Worm (Caenorhabditis elegans) whole organism, L4 larva: Measurements from ENCODE around the gene T26C11.8.
A peak's percentile ranks its signal among the peaks of the same experiment; 100 is the strongest.

Experiments
- D1046.2 ChIP-seq: fragments of 200-800 bp; sonication (Bioruptor generic); IDR thresholded peaks from 2 replicates; pipeline ENCODE4 v1.3.6; 2022; ENCODE audit warnings: missing genetic modification characterization, missing compliant biosample characterization
- F37D6.2 ChIP-seq: sonication (generic microtip); optimal IDR thresholded peaks from 2 replicates; lab custom pipeline; 2016; ENCODE audit warnings: mild to moderate bottlenecking, missing genetic modification characterization, missing compliant biosample characterization
- F44E2.7 ChIP-seq: fragments of 200-800 bp; sonication (Bioruptor generic); IDR thresholded peaks from 2 replicates; pipeline ENCODE4 v2.1.2; 2022; ENCODE audit warnings: missing genetic modification characterization, missing compliant biosample characterization
- R02D3.7 ChIP-seq: fragments of 150-350 bp; sonication (generic microtip); optimal IDR thresholded peaks from 3 replicates; lab custom pipeline; 2014; ENCODE audit warnings: missing biosample characterization, missing genetic modification characterization
- T20F7.1 ChIP-seq: fragments of 200-800 bp; sonication (Bioruptor generic); optimal IDR thresholded peaks from 2 replicates; lab custom pipeline; 2018; ENCODE audit warnings: mild to moderate bottlenecking, missing genetic modification characterization, missing compliant biosample characterization
- Y105C5A.15 ChIP-seq: fragments of 200-800 bp; sonication (Bioruptor generic); IDR thresholded peaks from 2 replicates; pipeline ENCODE4 v1.3.6; 2022; ENCODE audit warnings: missing genetic modification characterization, missing compliant biosample characterization
- Y75B8A.6 ChIP-seq: fragments of 200-800 bp; sonication (Bioruptor generic); IDR thresholded peaks from 2 replicates; pipeline ENCODE4 v1.3.6; 2022; ENCODE audit warnings: missing genetic modification reagents, missing genetic modification characterization, missing compliant biosample characterization
- ZK337.2 ChIP-seq: fragments of 200-800 bp; sonication (Bioruptor generic); IDR thresholded peaks from 2 replicates; pipeline ENCODE4 v1.3.6; 2022; ENCODE audit warnings: missing genetic modification reagents, missing genetic modification characterization, missing compliant biosample characterization
- aly-2 ChIP-seq: sonication (generic microtip); optimal IDR thresholded peaks from 2 replicates; lab custom pipeline; 2018; ENCODE audit warnings: missing biosample characterization, missing genetic modification characterization
- arid-1 ChIP-seq: fragments of 200-800 bp; sonication (Bioruptor generic); conservative IDR thresholded peaks from 2 replicates; pipeline ENCODE4 v1.3.6; 2022; ENCODE audit warnings: missing genetic modification reagents, missing genetic modification characterization, missing compliant biosample characterization
- ceh-44 ChIP-seq: fragments of 200-800 bp; sonication (Bioruptor generic); IDR thresholded peaks from 2 replicates; pipeline ENCODE4 v1.3.6; 2022; ENCODE audit warnings: missing genetic modification reagents, missing genetic modification characterization, missing compliant biosample characterization
- ceh-82 ChIP-seq: sonication (generic microtip); optimal IDR thresholded peaks from 2 replicates; lab custom pipeline; 2017; ENCODE audit warnings: missing biosample characterization, missing genetic modification characterization
- ces-1 ChIP-seq: fragments of 150-350 bp; sonication (generic microtip); optimal IDR thresholded peaks from 4 replicates; lab custom pipeline; 2014; ENCODE audit warnings: missing biosample characterization, missing genetic modification reagents, missing genetic modification characterization
- daf-12 ChIP-seq: fragments of 150-350 bp; optimal IDR thresholded peaks from 2 replicates; lab custom pipeline; 2014; ENCODE audit warnings: missing biosample characterization, missing genetic modification reagents, missing genetic modification characterization
- daf-16 ChIP-seq, 3 experiments: sonication (generic microtip); optimal IDR thresholded peaks; 2 replicates each; lab custom pipeline; 2016 to 2017; ENCODE audit warnings: missing genetic modification characterization in 3 of 3, missing genetic modification reagents in 3 of 3, mild to moderate bottlenecking in 2 of 3, missing compliant biosample characterization in 2 of 3, missing biosample characterization in 1 of 3, moderate library complexity in 1 of 3
- daf-8 ChIP-seq: fragments of 200-800 bp; sonication (Bioruptor generic); IDR thresholded peaks from 2 replicates; pipeline ENCODE4 v1.3.6; 2022; ENCODE audit warnings: missing genetic modification characterization, missing compliant biosample characterization
- dmd-6 ChIP-seq: fragments of 200-800 bp; sonication (Bioruptor generic); IDR thresholded peaks from 2 replicates; pipeline ENCODE4 v1.3.6; 2022; ENCODE audit warnings: missing genetic modification reagents, missing genetic modification characterization, missing compliant biosample characterization
- dmd-9 ChIP-seq: fragments of 200-800 bp; sonication (Bioruptor generic); IDR thresholded peaks from 2 replicates; pipeline ENCODE4 v1.3.6; 2022; ENCODE audit warnings: missing genetic modification reagents, missing genetic modification characterization, missing compliant biosample characterization
- dve-1 ChIP-seq: sonication (generic microtip); optimal IDR thresholded peaks from 2 replicates; lab custom pipeline; 2017; ENCODE audit warnings: antibody characterized with exemption, mild to moderate bottlenecking, missing genetic modification characterization, missing compliant biosample characterization; ENCODE audit not compliant: insufficient read depth
- egl-43 ChIP-seq: fragments of 200-800 bp; sonication (Bioruptor generic); IDR thresholded peaks from 2 replicates; pipeline ENCODE4 v1.3.6; 2022; ENCODE audit warnings: missing genetic modification reagents, missing genetic modification characterization, missing compliant biosample characterization
- fos-1 ChIP-seq: fragments of 150-350 bp; optimal IDR thresholded peaks from 2 replicates; lab custom pipeline; 2014; ENCODE audit warnings: missing biosample characterization, missing genetic modification characterization
- hif-1 ChIP-seq, 2 experiments: sonication (generic microtip); optimal IDR thresholded peaks; 2 replicates each; lab custom pipeline; 2016 to 2017; ENCODE audit warnings: missing compliant biosample characterization in 2 of 2, missing genetic modification characterization in 2 of 2, missing genetic modification reagents in 2 of 2, missing genotype in 2 of 2, mild to moderate bottlenecking in 1 of 2
- hlh-30 ChIP-seq: sonication (generic microtip); optimal IDR thresholded peaks from 2 replicates; lab custom pipeline; 2017; ENCODE audit warnings: antibody characterized with exemption, mild to moderate bottlenecking, missing genetic modification characterization, missing compliant biosample characterization; ENCODE audit not compliant: insufficient read depth
- hmg-1.1 ChIP-seq: fragments of 200-800 bp; sonication (Bioruptor generic); IDR thresholded peaks from 2 replicates; pipeline ENCODE4 v1.3.6; 2022; ENCODE audit warnings: missing genetic modification reagents, missing genetic modification characterization, missing compliant biosample characterization
- lim-7 ChIP-seq: fragments of 200-800 bp; sonication (Bioruptor generic); IDR thresholded peaks from 2 replicates; pipeline ENCODE4 v1.3.6; 2022; ENCODE audit warnings: missing genetic modification characterization, missing compliant biosample characterization
- lin-13 ChIP-seq: fragments of 150-350 bp; optimal IDR thresholded peaks from 2 replicates; lab custom pipeline; 2014; ENCODE audit warnings: missing biosample characterization, missing genetic modification reagents, missing genetic modification characterization
- lin-15B ChIP-seq: fragments of 150-350 bp; sonication (generic microtip); optimal IDR thresholded peaks from 3 replicates; lab custom pipeline; 2014; ENCODE audit warnings: missing biosample characterization, missing genetic modification characterization
- lin-38 ChIP-seq: fragments of 200-800 bp; sonication (Bioruptor generic); IDR thresholded peaks from 2 replicates; pipeline ENCODE4 v1.3.6; 2022; ENCODE audit warnings: missing genetic modification reagents, missing genetic modification characterization, missing compliant biosample characterization
- madf-5 ChIP-seq, 2 experiments: fragments of 200-800 bp; sonication (Bioruptor generic); IDR thresholded peaks; 2 replicates each; pipeline ENCODE4 v1.3.6; 2022; ENCODE audit warnings: missing compliant biosample characterization in 2 of 2, missing genetic modification characterization in 2 of 2
- madf-9 ChIP-seq: fragments of 200-800 bp; sonication (Bioruptor generic); conservative IDR thresholded peaks from 2 replicates; pipeline ENCODE4 v1.3.6; 2022; ENCODE audit warnings: missing genetic modification reagents, missing genetic modification characterization, missing compliant biosample characterization
- mep-1 ChIP-seq: fragments of 150-350 bp; sonication (generic microtip); optimal IDR thresholded peaks from 3 replicates; lab custom pipeline; 2014; ENCODE audit warnings: missing biosample characterization, missing genetic modification characterization
- mxl-2 ChIP-seq: fragments of 200-800 bp; sonication (Bioruptor generic); conservative IDR thresholded peaks from 2 replicates; pipeline ENCODE4 v1.3.6; 2022; ENCODE audit warnings: missing genetic modification reagents, missing genetic modification characterization, missing compliant biosample characterization
- mxl-3 ChIP-seq: fragments of 200-800 bp; sonication (Bioruptor generic); optimal IDR thresholded peaks from 2 replicates; lab custom pipeline; 2018; ENCODE audit warnings: mild to moderate bottlenecking, missing genetic modification characterization, missing compliant biosample characterization
- nhr-111 ChIP-seq: fragments of 200-800 bp; sonication (Bioruptor generic); optimal IDR thresholded peaks from 2 replicates; lab custom pipeline; 2018; ENCODE audit warnings: mild to moderate bottlenecking, missing genetic modification characterization, missing compliant biosample characterization
- nhr-237 ChIP-seq: sonication (generic microtip); optimal IDR thresholded peaks from 2 replicates; lab custom pipeline; 2017; ENCODE audit warnings: missing biosample characterization, missing genetic modification characterization
- nhr-25 ChIP-seq: sonication (generic microtip); optimal IDR thresholded peaks from 2 replicates; lab custom pipeline; 2017; ENCODE audit warnings: missing genetic modification characterization, mild to moderate bottlenecking, missing compliant biosample characterization, antibody characterized with exemption, moderate library complexity, borderline replicate concordance; ENCODE audit not compliant: insufficient read depth
- nhr-41 ChIP-seq: fragments of 200-800 bp; sonication (Bioruptor generic); IDR thresholded peaks from 2 replicates; pipeline ENCODE4 v1.3.6; 2022; ENCODE audit warnings: missing genetic modification reagents, missing genetic modification characterization, missing compliant biosample characterization
- nhr-48 ChIP-seq: sonication (generic microtip); optimal IDR thresholded peaks from 2 replicates; lab custom pipeline; 2016; ENCODE audit warnings: mild to moderate bottlenecking, missing genetic modification characterization, missing compliant biosample characterization
- nhr-6 ChIP-seq: fragments of 150-350 bp; optimal IDR thresholded peaks from 2 replicates; lab custom pipeline; 2014; ENCODE audit warnings: missing biosample characterization, missing genetic modification characterization
- nhr-76 ChIP-seq: fragments of 150-350 bp; optimal IDR thresholded peaks from 2 replicates; lab custom pipeline; 2014; ENCODE audit warnings: missing biosample characterization, missing genetic modification characterization
- rbr-2 ChIP-seq: sonication (generic microtip); optimal IDR thresholded peaks from 2 replicates; lab custom pipeline; 2016; ENCODE audit warnings: missing genotype, missing genetic modification characterization, missing compliant biosample characterization
- saeg-2 ChIP-seq: fragments of 200-800 bp; sonication (Bioruptor generic); IDR thresholded peaks from 2 replicates; pipeline ENCODE4 v1.3.6; 2022; ENCODE audit warnings: missing genetic modification reagents, missing genetic modification characterization, missing compliant biosample characterization
- snpc-1.2 ChIP-seq: fragments of 200-800 bp; sonication (Bioruptor generic); IDR thresholded peaks from 2 replicates; pipeline ENCODE4 v1.3.6; 2022; ENCODE audit warnings: missing genetic modification reagents, missing genetic modification characterization, missing compliant biosample characterization
- snpc-4 ChIP-seq: fragments of 150-350 bp; optimal IDR thresholded peaks from 2 replicates; lab custom pipeline; 2014; ENCODE audit warnings: missing biosample characterization, missing genetic modification characterization
- tra-1 ChIP-seq: fragments of 200-800 bp; sonication (Bioruptor generic); IDR thresholded peaks from 2 replicates; pipeline ENCODE4 v1.3.6; 2022; ENCODE audit warnings: missing genetic modification reagents, missing genetic modification characterization, missing compliant biosample characterization
- unc-130 ChIP-seq: sonication (generic microtip); optimal IDR thresholded peaks from 2 replicates; lab custom pipeline; 2016; ENCODE audit warnings: missing genetic modification reagents, missing genetic modification characterization, missing compliant biosample characterization
- zfp-2 ChIP-seq: sonication (generic microtip); optimal IDR thresholded peaks from 2 replicates; lab custom pipeline; 2016; ENCODE audit warnings: mild to moderate bottlenecking, missing genetic modification characterization, missing compliant biosample characterization
- zip-11 ChIP-seq: fragments of 200-800 bp; sonication (Bioruptor generic); IDR thresholded peaks from 2 replicates; pipeline ENCODE4 v1.3.6; 2022; ENCODE audit warnings: missing genetic modification characterization, missing compliant biosample characterization
- ztf-11 ChIP-seq: fragments of 150-350 bp; optimal IDR thresholded peaks from 2 replicates; lab custom pipeline; 2014; ENCODE audit warnings: missing biosample characterization, missing genetic modification characterization

Gene T26C11.8

DNA sequence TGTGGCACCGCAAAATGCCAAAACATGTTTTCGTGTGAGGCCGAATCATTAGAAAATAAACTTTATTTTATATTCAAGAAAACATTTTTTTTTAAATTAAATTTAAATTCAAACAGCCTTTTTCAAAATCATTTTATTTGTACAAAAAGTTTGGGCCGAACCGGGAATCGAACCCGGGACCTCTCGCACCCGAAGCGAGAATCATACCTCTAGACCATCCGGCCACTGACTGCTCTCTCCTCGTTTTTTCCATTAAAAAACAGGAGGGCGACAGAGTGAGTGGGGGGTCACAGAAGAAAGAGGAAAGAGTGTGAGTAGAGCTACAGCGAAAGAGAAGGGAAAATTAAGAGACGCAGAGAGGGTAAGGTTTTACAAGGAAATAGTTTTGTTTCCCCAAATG, 20.1 kb downstream of the T26C11.8 start (continued):
- TF ChIP-seq mxl-2 (GFP tag; lab: Robert Waterston, UW) (peak; percentile 44; the same call in 1 of the 2 replicates), lin-38 (no peak), fos-1 (no peak), nhr-237 (no peak), nhr-111 (GFP tag; lab: Kevin White, UChicago) (no peak), T20F7.1 (GFP tag; lab: Kevin White, UChicago) (no peak), saeg-2 (GFP tag; lab: Robert Waterston, UW) (no peak), madf-5 (GFP tag; IDR thresholded peaks at IDR 0.05; lab: Robert Waterston, UW) (0 out of 4 replicates have a peak, but pooled peaks have one; percentile 35 to 59), hif-1 (tag; optimal IDR thresholded peaks at IDR 0.05; lab: Kevin White, UChicago) (no peak), nhr-48 (tag; lab: Kevin White, UChicago) (no peak), Y105C5A.15 (GFP tag; lab: Robert Waterston, UW) (no peak), dmd-6 (GFP tag; lab: Robert Waterston, UW) (peak; percentile 66; the same call in 1 of the 2 replicates), zip-11 (no peak), madf-9 (no peak; the same call in 1 of the 2 replicates), dmd-9 (GFP tag; lab: Robert Waterston, UW) (0 out of 2 replicates have a peak, but pooled peaks have one; percentile 33), lin-13 (GFP tag; lab: Kevin White, UChicago) (peak; percentile 34), F44E2.7 (no peak), daf-8 (GFP tag; lab: Robert Waterston, UW) (no peak), nhr-76 (no peak), dve-1 (tag; lab: Kevin White, UChicago) (no peak), hmg-1.1 (GFP tag; lab: Robert Waterston, UW) (peak; percentile 91), snpc-4 (no peak), daf-12 (tag; lab: Kevin White, UChicago) (no peak), ceh-44 (0 out of 2 replicates have a peak, but pooled peaks have one; percentile 31), tra-1 (GFP tag; lab: Robert Waterston, UW) (no peak; the same call in 1 of the 2 replicates), ces-1 (no peak), hlh-30 (tag; lab: Kevin White, UChicago) (peak; percentile 54), snpc-1.2 (peak; percentile 74), nhr-41 (GFP tag; lab: Robert Waterston, UW) (no peak), mep-1 (tag; lab: Kevin White, UChicago) (peak; percentile 76), ZK337.2 (GFP tag; lab: Robert Waterston, UW) (0 out of 2 replicates have a peak, but pooled peaks have one; percentile 36), unc-130 (peak; percentile 49), zfp-2 (tag; lab: Kevin White, UChicago) (peak; percentile 53), mxl-3 (GFP tag; lab: Kevin White, UChicago) (no peak), R02D3.7 (tag; lab: Kevin White, UChicago) (no peak), nhr-6 (tag; lab: Kevin White, UChicago) (no peak), D1046.2 (GFP tag; lab: Robert Waterston, UW) (no peak), lin-15B (tag; lab: Kevin White, UChicago) (no peak), arid-1 (GFP tag; lab: Robert Waterston, UW) (no peak; the same call in 1 of the 2 replicates), egl-43 (GFP tag; lab: Robert Waterston, UW) (no peak), F37D6.2 (tag; lab: Kevin White, UChicago) (peak; percentile 44), rbr-2 (peak; percentile 58), Y75B8A.6 (no peak), ceh-82 (no peak), lim-7 (GFP tag; lab: Robert Waterston, UW) (no peak), daf-16 (GFP tag; optimal IDR thresholded peaks at IDR 0.05; lab: Kevin White, UChicago) (peak; percentile 44 to 49), daf-16 (tag; optimal IDR thresholded peaks at IDR 0.05; lab: Kevin White, UChicago) (peak; percentile 68), nhr-25 (tag; lab: Kevin White, UChicago) (no peak), ztf-11 (tag; lab: Kevin White, UChicago) (no peak), aly-2 (no peak)
